Worm (Caenorhabditis elegans): ENCODE results near the gene clec-207.
"Not testable (repeated sequence)": the region's sequence is repeated elsewhere in the genome, so short reads cannot be mapped to it uniquely, and the experiment has no call there.

The clec-207 gene

DNA sequence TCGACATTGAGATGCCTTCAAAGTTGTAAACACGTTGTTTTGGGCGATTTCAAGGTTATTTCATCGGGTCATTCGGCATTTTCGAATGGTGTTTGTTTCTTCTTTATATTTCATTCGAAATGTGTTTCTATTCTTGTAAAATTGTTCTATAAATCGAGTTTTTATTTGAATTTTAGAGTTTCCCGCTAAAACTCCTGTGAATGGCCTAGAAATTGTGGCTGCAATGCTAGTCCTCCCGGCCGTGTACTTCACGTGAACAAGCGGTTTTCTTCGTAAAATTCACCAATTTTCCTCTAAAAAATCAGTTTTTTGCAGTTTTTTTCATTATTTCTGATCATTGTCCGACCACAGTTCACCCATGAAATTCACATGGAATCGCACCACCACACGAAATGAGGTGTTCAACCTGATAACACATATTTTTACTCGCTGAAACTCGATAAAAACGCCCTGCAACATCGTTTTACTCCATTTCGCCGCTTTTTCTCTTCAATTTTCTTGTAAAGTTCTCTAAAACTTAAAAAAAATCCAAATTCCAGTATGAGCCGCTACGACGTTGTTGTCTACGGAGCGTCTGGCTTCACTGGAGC, 31.2 kb downstream of the clec-207 start, which contains the start of gene ldp-1:
ldp-1 (plus strand) TSS at position 540 of the 590 bp plus-strand sequence.
- no peak for TF ChIP-seq unc-62 (GFP tag; optimal IDR thresholded peaks at IDR 0.05)

ce11 chrV:2132675-2133074, 36.8 kb downstream of the clec-207 start:
- no peak for TF ChIP-seq unc-62 (GFP tag; optimal IDR thresholded peaks at IDR 0.05)

ce11 chrV:2133512-2133911, 37.6 kb downstream of the clec-207 start:
- TF ChIP-seq unc-62 (GFP tag; optimal IDR thresholded peaks at IDR 0.05), result no peak

DNA sequence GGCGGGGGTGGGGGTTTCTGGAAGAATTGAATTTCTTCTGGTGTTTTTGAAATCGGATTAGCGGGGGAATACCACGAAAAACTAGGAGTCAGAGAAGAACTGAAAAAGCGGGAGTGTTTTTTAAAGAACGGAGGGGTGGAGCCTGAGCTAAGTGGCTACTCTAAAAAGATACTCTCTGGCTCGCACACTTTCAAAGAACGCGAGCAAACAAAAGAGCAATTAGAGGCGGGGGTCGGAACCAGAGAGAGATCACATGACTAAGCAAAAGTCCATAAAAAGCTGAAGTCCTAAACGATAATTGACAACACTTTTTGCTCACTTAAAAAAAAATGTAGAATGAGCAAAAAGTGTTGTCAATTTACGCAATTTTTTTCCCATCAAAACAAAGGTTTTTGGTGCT, 38.5 kb downstream of the clec-207 start:
- no peak for TF ChIP-seq unc-62 (GFP tag; optimal IDR thresholded peaks at IDR 0.05)

- TF ChIP-seq unc-62 (GFP tag; optimal IDR thresholded peaks at IDR 0.05), result no peak
These were observed 39.5 kb downstream of the clec-207 start for ce11 chrV:2135323-2135722.

DNA sequence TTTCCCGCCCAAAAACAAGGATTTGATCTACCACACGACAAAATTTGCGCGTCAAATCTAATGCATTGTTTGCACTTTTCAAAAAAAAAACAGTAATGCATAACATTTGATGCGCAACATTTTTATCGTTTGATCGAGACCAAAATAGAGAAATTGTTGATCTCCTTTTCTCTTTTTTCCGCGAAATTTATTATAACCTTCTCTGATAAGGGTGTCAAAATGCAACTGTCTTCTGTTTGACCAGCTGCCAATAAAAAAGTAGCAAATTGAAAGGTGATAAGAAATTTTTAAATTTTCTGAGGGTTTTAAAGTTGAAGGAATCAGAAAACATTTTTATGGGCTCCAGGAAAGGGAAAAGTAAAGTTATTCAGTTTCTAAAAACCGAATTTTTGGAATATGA, 41.1 kb downstream of the clec-207 start:
- TF ChIP-seq unc-62 (GFP tag; optimal IDR thresholded peaks at IDR 0.05), result no peak

ce11 chrV:2138287-2138686, 42.4 kb downstream of the clec-207 start:
- no peak for TF ChIP-seq unc-62 (GFP tag; optimal IDR thresholded peaks at IDR 0.05)

DNA sequence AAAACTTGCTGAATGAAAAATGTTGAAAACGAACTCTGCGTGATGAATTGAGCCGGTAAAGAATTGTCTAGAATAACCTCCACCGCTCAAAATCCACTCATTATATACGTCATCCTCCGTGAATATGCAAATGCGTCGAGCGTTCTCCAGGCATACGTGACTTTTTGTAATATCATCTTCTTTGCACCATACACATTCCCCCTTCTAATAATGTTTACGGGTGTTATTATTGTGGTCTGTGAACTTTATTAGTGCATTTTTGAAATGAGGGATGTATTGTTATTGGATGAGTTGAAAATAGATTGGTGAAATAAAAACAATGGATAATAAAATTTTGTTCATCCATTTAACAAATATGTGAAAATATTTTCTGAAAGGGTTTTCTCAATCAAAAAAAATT, 44.0 kb downstream of the clec-207 start, which contains the start of gene F22F7.7:
F22F7.7 (minus strand) TSS at position 125 of the 400 bp plus-strand sequence.
- no peak for TF ChIP-seq unc-62 (GFP tag; optimal IDR thresholded peaks at IDR 0.05)

ce11 chrV:2144408-2144807, 48.5 kb downstream of the clec-207 start, which contains the start of gene F22F7.12:
TSS of gene F22F7.12 (minus strand) at chrV:2144508.
- not testable (repeated sequence) for TF ChIP-seq unc-62 (GFP tag; optimal IDR thresholded peaks at IDR 0.05)

DNA sequence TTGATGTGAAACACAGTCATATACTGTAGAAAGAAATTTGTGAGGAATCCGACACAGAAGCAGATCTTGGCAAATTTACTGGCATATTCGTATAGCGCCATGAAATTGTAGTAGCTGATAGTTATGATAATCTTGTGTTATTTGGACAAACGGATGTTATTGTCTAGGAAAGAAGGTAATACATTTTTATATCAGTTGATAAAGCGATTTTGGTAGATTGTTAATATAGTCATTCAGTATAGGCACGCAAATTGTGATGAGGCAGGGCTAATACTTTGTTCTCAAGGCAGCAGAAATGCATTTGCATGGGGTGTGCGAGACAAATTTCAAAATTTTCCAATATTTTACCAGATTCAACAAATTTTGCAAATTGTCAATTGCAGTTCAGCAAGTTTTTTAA, 50.2 kb downstream of the clec-207 start, which contains the start of gene str-52:
str-52 (minus strand) TSS at position 101 of the 400 bp plus-strand sequence.
- no peak for TF ChIP-seq unc-62 (GFP tag; optimal IDR thresholded peaks at IDR 0.05)

ce11 chrV:2146795-2147194, 50.9 kb downstream of the clec-207 start, which contains the start of gene srbc-20:
TSS of gene srbc-20 (plus strand) at chrV:2147095.
- no peak for TF ChIP-seq unc-62 (GFP tag; optimal IDR thresholded peaks at IDR 0.05)
